Worm (Caenorhabditis elegans): Measurements from ENCODE around the gene cyld-1.

DNA sequence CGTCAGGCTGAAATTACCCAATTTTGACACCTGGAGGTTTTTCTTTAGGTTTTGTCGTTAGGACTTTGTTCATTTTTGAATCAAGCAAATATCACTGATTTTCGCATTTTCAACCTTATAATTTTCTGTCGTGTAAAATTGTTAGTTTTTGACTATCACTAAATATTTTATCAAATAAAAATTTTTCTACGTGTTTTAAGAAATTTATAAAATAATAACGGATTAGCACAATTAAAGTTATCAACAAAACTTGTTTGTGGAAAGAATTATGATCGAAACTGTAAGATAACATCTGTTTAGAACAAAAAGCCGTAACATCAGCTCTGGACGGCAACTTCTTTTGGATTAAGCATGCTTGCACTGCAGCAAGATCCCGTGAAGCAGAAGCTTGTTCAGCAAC, 12.4 kb upstream of the cyld-1 start, which contains the start of gene cbp-2:
- TF ChIP-seq nhr-77 (tag; optimal IDR thresholded peaks at IDR 0.05), result no peak
- no peak for TF ChIP-seq R02D3.7 (tag; optimal IDR thresholded peaks at IDR 0.05)
- TF ChIP-seq lin-39 (tag; optimal IDR thresholded peaks at IDR 0.05), result no peak
- TF ChIP-seq elt-1 (tag; optimal IDR thresholded peaks at IDR 0.05), result no peak
- no peak for TF ChIP-seq C34F6.9 (tag; optimal IDR thresholded peaks at IDR 0.05)
- TF ChIP-seq sma-9 (GFP tag; optimal IDR thresholded peaks at IDR 0.05), result no peak
- TF ChIP-seq sma-9 (tag; optimal IDR thresholded peaks at IDR 0.05), result no peak
- no peak for TF ChIP-seq skn-1 (tag; optimal IDR thresholded peaks at IDR 0.05)
- TF ChIP-seq alr-1 (tag; optimal IDR thresholded peaks at IDR 0.05), result no peak
- no peak for TF ChIP-seq mdl-1 (tag; optimal IDR thresholded peaks at IDR 0.05)
- no peak for TF ChIP-seq nhr-237 (tag; optimal IDR thresholded peaks at IDR 0.05)
- no peak for TF ChIP-seq fos-1 (tag; optimal IDR thresholded peaks at IDR 0.05)
